Worm (Caenorhabditis elegans): Measurements from ENCODE around the gene nsph-3.1.

nsph-3.1 gene

DNA sequence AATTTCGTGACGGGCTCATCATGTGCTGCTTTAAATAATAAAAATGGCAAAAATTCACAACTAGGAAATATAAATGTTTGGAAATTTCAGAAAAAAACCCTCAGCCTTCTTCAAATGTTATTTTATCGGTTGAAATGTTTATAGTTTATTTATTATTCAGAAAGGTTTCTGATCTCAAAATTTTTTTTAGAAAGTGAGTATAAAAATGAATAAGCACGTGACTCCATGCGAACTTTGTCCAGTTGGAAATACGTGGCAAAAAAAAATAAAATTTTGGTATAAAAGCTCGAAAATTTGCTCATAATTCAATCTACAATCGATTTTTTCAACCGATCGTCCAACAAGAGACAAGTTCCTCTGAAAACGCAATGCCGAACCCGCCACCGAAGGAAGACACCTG lies at the start of gene nsph-3.1:
Gene nsph-3.1 (plus strand): TSS at position 301 of the 400 bp plus-strand sequence.
- TF ChIP-seq egl-27 (tag; optimal IDR thresholded peaks at IDR 0.05) (no peak), unc-98 (GFP tag; IDR thresholded peaks at IDR 0.05) (no peak), efl-1 (optimal IDR thresholded peaks at IDR 0.05) (no peak), efl-1 (GFP tag; optimal IDR thresholded peaks at IDR 0.05 in 1 of 2) (no peak), Y116A8C.19 (tag; optimal IDR thresholded peaks at IDR 0.05; ENCODE audit: borderline replicate concordance) (no peak), zip-4 (GFP tag; optimal IDR thresholded peaks at IDR 0.05) (no peak), pax-3 (tag; optimal IDR thresholded peaks at IDR 0.05) (no peak)

DNA sequence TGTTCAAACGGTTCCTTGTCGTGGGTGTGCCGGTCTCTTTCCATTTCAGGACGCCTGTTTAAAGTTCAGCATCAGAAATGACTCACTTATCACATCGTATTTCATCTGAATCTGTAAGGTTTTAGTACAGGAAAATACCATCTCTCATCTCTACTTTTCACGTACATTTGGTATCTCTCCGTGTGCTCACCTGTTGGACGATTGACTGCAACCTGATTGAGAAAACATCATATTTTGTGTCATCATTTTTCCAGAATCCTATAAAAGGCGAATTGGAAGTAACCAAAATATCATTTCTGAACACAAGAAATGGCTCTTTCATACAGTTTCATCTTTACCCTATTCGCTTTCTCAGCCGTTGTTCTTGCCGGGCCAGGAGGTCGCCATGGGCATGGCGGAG lies 49.5 kb upstream of the nsph-3.1 start, which contains the start of gene srlf-30:
Gene srlf-30 (plus strand): TSS at position 301 of the 400 bp plus-strand sequence.
- TF ChIP-seq dsc-1 (tag; optimal IDR thresholded peaks at IDR 0.05) (no peak), fkh-10 (GFP tag; optimal IDR thresholded peaks at IDR 0.05) (no peak), unc-98 (GFP tag; IDR thresholded peaks at IDR 0.05) (no peak), nhr-84 (tag; optimal IDR thresholded peaks at IDR 0.05) (no peak), aly-2 (tag; optimal IDR thresholded peaks at IDR 0.05) (no peak)

- TF ChIP-seq elt-2 (tag; optimal IDR thresholded peaks at IDR 0.05) (no peak), lin-14 (GFP tag; optimal IDR thresholded peaks at IDR 0.05) (no peak), fkh-10 (GFP tag; optimal IDR thresholded peaks at IDR 0.05) (no peak)
Observed at ce11 chrIV:10902476-10902875, 47.1 kb upstream of the nsph-3.1 start.

- TF ChIP-seq unc-98 (GFP tag; IDR thresholded peaks at IDR 0.05) (no peak), ceh-90 (tag; optimal IDR thresholded peaks at IDR 0.05) (no peak), ceh-63 (GFP tag; optimal IDR thresholded peaks at IDR 0.05) (no peak), nhr-47 (tag; optimal IDR thresholded peaks at IDR 0.05) (no peak), mdl-1 (tag; optimal IDR thresholded peaks at IDR 0.05) (no peak), fos-1 (tag; optimal IDR thresholded peaks at IDR 0.05) (no peak), ztf-4 (tag; optimal IDR thresholded peaks at IDR 0.05) (no peak), xbp-1 (tag; optimal IDR thresholded peaks at IDR 0.05) (no peak), C04F5.9 (tag; optimal IDR thresholded peaks at IDR 0.05) (no peak), C34B4.2 (tag; optimal IDR thresholded peaks at IDR 0.05) (no peak), pag-3 (tag; optimal IDR thresholded peaks at IDR 0.05; ENCODE audit: borderline replicate concordance, insufficient read depth) (no peak), irx-1 (tag; optimal IDR thresholded peaks at IDR 0.05) (no peak)
Observed at ce11 chrIV:10904282-10904681, 45.3 kb upstream of the nsph-3.1 start, which contains the start of gene ZK596.3. Gene ZK596.3 (minus strand): TSS chrIV:10904382.

DNA sequence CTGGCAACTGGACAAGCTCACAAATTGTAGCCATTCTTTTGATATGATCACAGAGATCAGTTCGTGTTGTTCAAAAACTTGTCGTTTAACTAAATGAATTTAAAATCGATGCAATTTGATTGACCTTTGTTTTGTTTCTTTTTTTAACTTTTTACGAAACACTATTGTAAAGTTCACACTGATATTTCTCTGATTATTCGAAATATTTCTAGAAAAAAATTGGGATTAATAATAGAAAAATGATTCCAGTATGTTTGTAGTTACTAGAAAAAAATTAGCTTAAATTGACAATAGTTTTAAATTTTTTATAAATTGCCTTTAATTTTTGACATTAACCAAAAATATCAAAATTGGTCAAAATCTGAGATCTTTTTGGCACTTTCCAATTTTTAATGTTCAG lies 40.4 kb upstream of the nsph-3.1 start, which contains the start of gene ZK596.2:
Gene ZK596.2 (minus strand): TSS at position 101 of the 400 bp plus-strand sequence.
- TF ChIP-seq dsc-1 (tag; optimal IDR thresholded peaks at IDR 0.05) (no peak), unc-98 (GFP tag; IDR thresholded peaks at IDR 0.05) (no peak), nhr-77 (tag; optimal IDR thresholded peaks at IDR 0.05) (no peak), egl-13 (tag; optimal IDR thresholded peaks at IDR 0.05) (no peak), tbx-2 (tag; optimal IDR thresholded peaks at IDR 0.05) (no peak), unc-86 (tag; optimal IDR thresholded peaks at IDR 0.05) (no peak)

DNA sequence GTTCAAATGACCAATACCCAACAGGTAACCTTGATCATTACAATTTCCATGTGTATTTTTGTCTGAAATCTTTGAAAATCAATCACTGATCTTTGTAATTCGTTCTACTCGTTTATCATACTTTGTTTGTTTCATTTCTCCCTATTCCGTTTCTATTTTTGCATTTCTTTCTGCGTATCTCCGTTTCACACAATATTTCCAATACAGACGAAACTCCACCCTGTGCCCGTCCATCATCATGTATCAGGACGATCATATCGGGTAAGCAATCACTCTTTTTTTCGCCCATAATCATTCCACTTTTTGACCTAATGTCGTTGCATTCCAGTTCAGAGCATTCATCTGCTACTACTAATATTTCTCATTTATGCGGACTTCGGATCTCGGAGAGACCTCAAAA lies 39.9 kb upstream of the nsph-3.1 start, which contains the start of gene pyk-2:
Gene pyk-2 (plus strand): TSS at position 206 of the 400 bp plus-strand sequence.
- peak; percentile 19 for TF ChIP-seq tbx-2 (tag; optimal IDR thresholded peaks at IDR 0.05)
- peak in 3 of 6 experiments; percentile 29 to 65 (median 64) for TF ChIP-seq elt-3 (tag; optimal IDR thresholded peaks at IDR 0.05)
- TF ChIP-seq lin-14 (GFP tag; optimal IDR thresholded peaks at IDR 0.05), result peak; percentile 59
- TF ChIP-seq lin-35 (GFP tag; optimal IDR thresholded peaks at IDR 0.05), result peak in 1 of 2 experiments; percentile 29
- TF ChIP-seq grh-1 (GFP tag; IDR thresholded peaks at IDR 0.05), result no peak
- TF ChIP-seq nhr-28 (tag; optimal IDR thresholded peaks at IDR 0.05), result no peak
- TF ChIP-seq efl-1 (optimal IDR thresholded peaks at IDR 0.05), result no peak
- TF ChIP-seq efl-1 (GFP tag; optimal IDR thresholded peaks at IDR 0.05 in 1 of 2), result peak in 1 of 2 experiments; percentile 75
- TF ChIP-seq nhr-85 (tag), result peak; percentile 88
- peak; percentile 49 for TF ChIP-seq elt-2 (tag; optimal IDR thresholded peaks at IDR 0.05)
- no peak for TF ChIP-seq ceh-88 (GFP tag; IDR thresholded peaks at IDR 0.05)
- no peak for TF ChIP-seq Y116A8C.19 (tag; optimal IDR thresholded peaks at IDR 0.05; ENCODE audit: borderline replicate concordance)
- TF ChIP-seq nhr-90 (tag; optimal IDR thresholded peaks at IDR 0.05; ENCODE audit: poor library complexity), result peak; percentile 22
- TF ChIP-seq snu-23 (GFP tag; optimal IDR thresholded peaks at IDR 0.05), result peak; percentile 64
- no peak for TF ChIP-seq mdl-1 (tag; optimal IDR thresholded peaks at IDR 0.05)
- peak; percentile 26 for TF ChIP-seq nhr-19 (GFP tag; conservative IDR thresholded peaks at IDR 0.05)
- no peak for TF ChIP-seq F16B12.6 (tag; optimal IDR thresholded peaks at IDR 0.05)
- TF ChIP-seq snpc-4 (tag; optimal IDR thresholded peaks at IDR 0.05), result no peak
- peak; percentile 56 for TF ChIP-seq nhr-71 (tag; optimal IDR thresholded peaks at IDR 0.05)
- TF ChIP-seq ceh-63 (GFP tag; optimal IDR thresholded peaks at IDR 0.05), result no peak
- no peak for TF ChIP-seq vab-15 (tag; optimal IDR thresholded peaks at IDR 0.05)
- no peak for TF ChIP-seq aha-1 (tag; optimal IDR thresholded peaks at IDR 0.05)
